Worm (Caenorhabditis elegans): ENCODE data around the gene ral-1.
A peak's percentile ranks its signal among the peaks of the same experiment; 100 is the strongest.
"Not testable (repeated sequence)": the region's sequence is repeated elsewhere in the genome, so short reads cannot be mapped to it uniquely, and the experiment has no call there.

ral-1 gene

DNA sequence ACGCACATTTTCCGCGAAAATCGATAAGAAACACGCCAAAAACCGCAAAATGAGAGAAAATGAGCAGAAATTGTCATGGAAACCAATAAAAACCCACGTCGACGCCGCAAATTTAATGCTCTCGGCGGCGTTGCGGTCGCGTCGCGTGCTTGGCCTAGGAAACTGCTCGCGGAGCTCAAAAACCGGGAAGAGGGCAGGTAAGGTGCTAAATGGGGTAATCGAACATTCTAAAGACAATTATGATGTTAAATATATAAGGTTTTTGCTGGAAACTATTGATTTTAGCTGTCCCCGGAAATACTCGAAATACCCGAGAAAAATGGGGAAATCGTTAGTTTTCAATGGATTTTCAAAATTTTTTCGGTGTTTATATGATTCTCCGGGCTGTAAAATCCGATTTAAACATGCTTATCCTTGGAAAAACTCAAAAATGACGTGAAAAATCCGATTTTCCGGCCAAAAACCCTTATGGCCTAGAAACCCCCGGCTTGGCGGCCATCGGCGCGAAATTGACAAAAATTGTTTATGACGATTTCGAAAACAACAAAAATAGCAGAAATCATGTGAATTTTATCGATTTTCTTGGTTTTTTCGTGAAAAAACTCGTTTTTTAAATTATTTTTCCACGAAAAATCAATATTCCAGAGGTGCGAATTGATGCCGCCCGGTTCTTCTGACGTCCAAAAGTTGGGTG lies 11.4 kb downstream of the ral-1 start, which contains the start of gene phf-15:
phf-15 (plus strand) TSS at position 537 of the 694 bp plus-strand sequence.
- TF ChIP-seq nhr-76 (tag; optimal IDR thresholded peaks at IDR 0.05) (no peak), nfya-1 (tag; optimal IDR thresholded peaks at IDR 0.05; ENCODE audit: insufficient read depth) (peak; percentile 4), elt-2 (tag; optimal IDR thresholded peaks at IDR 0.05) (no peak), ceh-28 (tag; optimal IDR thresholded peaks at IDR 0.05) (peak; percentile 2), lin-15B (tag; optimal IDR thresholded peaks at IDR 0.05) (peak; percentile 11)

DNA sequence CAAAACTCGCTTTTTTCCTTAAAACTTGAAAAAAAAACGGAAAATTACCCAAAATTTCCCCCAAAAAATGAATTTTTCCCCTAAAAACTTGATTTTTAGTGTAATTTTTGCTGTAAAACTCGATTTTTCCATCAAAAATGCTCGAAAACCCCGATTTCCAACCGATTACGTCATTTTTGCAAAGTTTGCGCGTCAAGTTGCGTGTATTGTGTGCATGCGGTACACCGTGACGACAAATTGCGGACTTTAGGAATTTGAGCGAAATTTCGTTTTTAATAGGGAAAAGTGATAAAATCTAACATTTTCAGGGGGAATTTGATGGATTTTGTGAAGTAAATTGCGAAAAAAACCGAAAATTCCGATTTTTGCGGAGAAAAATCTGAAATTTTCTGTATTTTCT lies 12.8 kb downstream of the ral-1 start:
- TF ChIP-seq tbx-2 (tag; optimal IDR thresholded peaks at IDR 0.05) = no peak
- peak; percentile 44 for TF ChIP-seq nhr-25 (tag; optimal IDR thresholded peaks at IDR 0.05)
- peak; percentile 54 for TF ChIP-seq nhr-23 (tag; optimal IDR thresholded peaks at IDR 0.05)
- TF ChIP-seq pqm-1 (tag; optimal IDR thresholded peaks at IDR 0.05) = no peak
- TF ChIP-seq pha-4 (tag; optimal IDR thresholded peaks at IDR 0.05) = peak; percentile 75
- peak in 1 of 2 experiments; percentile 20 for TF ChIP-seq eor-1 (tag; optimal IDR thresholded peaks at IDR 0.05)
- TF ChIP-seq mml-1 (tag; optimal IDR thresholded peaks at IDR 0.05) = no peak
- peak; percentile 76 for TF ChIP-seq nfya-1 (tag; optimal IDR thresholded peaks at IDR 0.05; ENCODE audit: insufficient read depth)
- TF ChIP-seq lin-15B (tag; optimal IDR thresholded peaks at IDR 0.05) = peak; percentile 75
- peak; percentile 78 for TF ChIP-seq ama-1 (optimal IDR thresholded peaks at IDR 0.05)
- TF ChIP-seq lin-39 (tag; optimal IDR thresholded peaks at IDR 0.05) = peak; percentile 42
- peak; percentile 15 for TF ChIP-seq elt-2 (tag; optimal IDR thresholded peaks at IDR 0.05)

DNA sequence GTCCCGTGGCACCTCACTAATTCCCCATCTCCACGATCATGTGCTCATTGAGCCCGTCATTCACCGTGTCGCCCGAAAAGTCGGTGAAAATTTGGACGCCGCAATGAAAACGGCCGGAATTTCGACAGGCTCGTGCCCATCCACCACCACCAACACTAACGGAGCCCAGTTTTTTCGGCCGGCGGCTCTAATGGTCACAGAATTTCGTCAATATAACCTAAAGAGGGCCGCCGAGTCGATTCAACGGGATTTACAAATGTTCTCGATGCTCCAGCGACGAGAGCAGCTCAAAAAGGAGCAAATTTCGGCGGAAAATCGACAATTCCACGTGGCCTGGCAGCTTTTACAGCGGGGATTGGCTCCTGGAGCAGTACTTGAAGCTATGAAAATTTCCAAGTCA lies 18.4 kb downstream of the ral-1 start:
- TF ChIP-seq aly-2 (tag; optimal IDR thresholded peaks at IDR 0.05) = no peak
- TF ChIP-seq nhr-77 (tag; optimal IDR thresholded peaks at IDR 0.05) = no peak
- no peak for TF ChIP-seq snpc-4 (tag; optimal IDR thresholded peaks at IDR 0.05)
- no peak for TF ChIP-seq nhr-76 (tag; optimal IDR thresholded peaks at IDR 0.05)
- no peak for TF ChIP-seq egl-5 (tag; optimal IDR thresholded peaks at IDR 0.05)
- TF ChIP-seq pha-4 (tag; optimal IDR thresholded peaks at IDR 0.05) = no peak

DNA sequence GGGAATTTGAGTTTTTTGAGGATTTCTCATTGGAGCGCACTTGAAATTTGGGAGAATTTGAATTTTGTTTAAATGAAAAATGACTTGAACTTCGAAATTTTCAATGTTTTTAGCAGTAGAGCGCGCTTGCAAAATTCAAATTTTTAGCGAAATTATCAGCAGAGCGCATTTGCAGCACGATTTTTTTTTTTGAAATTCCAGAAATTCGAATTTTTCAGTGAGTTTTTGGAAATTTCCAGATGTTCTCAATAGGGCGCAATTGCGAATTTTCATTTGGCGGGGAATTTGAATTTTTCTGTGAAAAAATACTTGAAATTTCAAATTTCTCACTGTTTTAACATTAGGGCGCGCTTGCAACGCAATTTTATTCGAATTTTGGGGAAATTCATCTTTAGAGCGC lies 20.7 kb downstream of the ral-1 start:
- no peak for TF ChIP-seq nhr-43 (tag; optimal IDR thresholded peaks at IDR 0.05; ENCODE audit: poor library complexity, severe bottlenecking)
- TF ChIP-seq pqm-1 (tag; optimal IDR thresholded peaks at IDR 0.05) = no peak

DNA sequence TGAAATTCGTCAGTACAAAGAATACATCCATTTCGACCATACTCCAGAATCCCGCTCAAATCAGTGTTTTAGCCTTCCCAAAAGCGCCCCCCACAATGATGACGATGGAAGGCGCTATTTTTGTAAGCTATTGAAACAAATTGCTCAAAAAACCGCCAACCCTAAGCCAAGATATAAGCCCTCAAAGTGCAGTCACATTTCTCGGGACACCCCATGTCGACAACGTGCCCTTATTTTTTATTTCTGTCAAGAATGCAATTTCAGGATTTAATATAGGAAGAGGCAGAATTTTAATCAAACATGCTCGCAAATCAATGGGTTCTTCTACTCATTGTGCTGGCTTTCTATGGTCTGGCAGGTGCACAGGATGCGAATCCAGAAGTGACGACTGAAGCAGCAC lies 21.6 kb downstream of the ral-1 start, which contains the start of gene Y53G8AR.1:
Y53G8AR.1 (plus strand) TSS at position 301 of the 400 bp plus-strand sequence.
- TF ChIP-seq unc-39 (tag; optimal IDR thresholded peaks at IDR 0.05); ztf-11 (tag; optimal IDR thresholded peaks at IDR 0.05); nfya-1 (tag; optimal IDR thresholded peaks at IDR 0.05; ENCODE audit: insufficient read depth): not testable (repeated sequence)

DNA sequence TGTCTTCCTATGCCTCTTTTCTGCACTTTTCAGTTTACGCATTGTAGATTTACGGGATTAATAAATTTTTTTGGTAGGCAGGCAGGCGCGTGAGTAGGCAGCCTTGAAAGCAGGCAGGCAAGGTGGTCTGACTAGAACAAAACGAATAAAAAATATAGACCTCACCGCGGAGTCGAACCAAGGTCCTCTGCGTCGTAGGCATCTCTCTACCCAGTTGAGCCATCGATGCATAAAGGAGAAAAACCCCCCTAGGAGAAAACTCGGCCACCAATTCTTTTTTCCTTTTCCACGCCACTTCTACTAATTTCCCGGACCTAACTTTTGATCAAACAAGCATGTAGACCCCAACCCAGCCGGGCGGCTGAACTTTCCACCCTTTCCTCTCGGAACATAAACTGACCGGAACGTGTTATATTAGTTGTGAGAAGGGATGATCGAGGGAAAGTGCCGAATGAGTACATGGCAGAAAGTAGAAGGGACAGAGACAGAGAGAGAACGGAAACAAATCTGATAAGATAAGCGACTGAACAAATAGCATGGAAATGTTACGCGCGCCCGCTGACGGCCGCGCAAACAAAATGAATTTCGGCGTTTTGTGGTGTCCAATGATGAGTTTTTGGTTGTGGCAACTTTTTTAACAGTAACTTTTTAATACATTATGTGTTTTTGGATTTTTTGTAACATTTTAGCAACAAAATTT lies 28.4 kb downstream of the ral-1 start:
- peak; percentile 23 for TF ChIP-seq pha-4 (tag; optimal IDR thresholded peaks at IDR 0.05)
- TF ChIP-seq nhr-11 (tag; optimal IDR thresholded peaks at IDR 0.05) = no peak
- TF ChIP-seq nhr-77 (tag; optimal IDR thresholded peaks at IDR 0.05) = no peak
- TF ChIP-seq nhr-25 (tag; optimal IDR thresholded peaks at IDR 0.05) = peak; percentile 23
- TF ChIP-seq lin-39 (tag; optimal IDR thresholded peaks at IDR 0.05) = no peak
- no peak for TF ChIP-seq egl-5 (tag; optimal IDR thresholded peaks at IDR 0.05)
- no peak for TF ChIP-seq zag-1 (tag; optimal IDR thresholded peaks at IDR 0.05)
- no peak for TF ChIP-seq ceh-82 (tag; optimal IDR thresholded peaks at IDR 0.05)
- no peak for TF ChIP-seq tbx-2 (tag; optimal IDR thresholded peaks at IDR 0.05)
- TF ChIP-seq eor-1 (tag; optimal IDR thresholded peaks at IDR 0.05) = no peak
- no peak for TF ChIP-seq ceh-28 (tag; optimal IDR thresholded peaks at IDR 0.05)
- peak; percentile 61 for TF ChIP-seq nhr-23 (tag; optimal IDR thresholded peaks at IDR 0.05)
- TF ChIP-seq elt-2 (tag; optimal IDR thresholded peaks at IDR 0.05) = peak; percentile 41
- peak in 2 of 3 experiments; percentile 78 to 89 for TF ChIP-seq elt-3 (tag; optimal IDR thresholded peaks at IDR 0.05)
- TF ChIP-seq ZK546.5 (tag; optimal IDR thresholded peaks at IDR 0.05) = no peak
- TF ChIP-seq nhr-43 (tag; optimal IDR thresholded peaks at IDR 0.05; ENCODE audit: poor library complexity, severe bottlenecking) = peak; percentile 45
- TF ChIP-seq mdl-1 (tag; optimal IDR thresholded peaks at IDR 0.05) = no peak
